Fruit fly (Drosophila melanogaster) S2 (cell line): ENCODE data around the gene CG45089.

Experiments
- CG8478 ChIP-seq: fragments of >200 bp; optimal IDR thresholded peaks from 2 replicates; lab custom pipeline; 2018
- CTCF ChIP-seq, 2 experiments: fragments of >200 bp; optimal IDR thresholded peaks; 2 replicates each; lab custom pipeline; 2018

DNA sequence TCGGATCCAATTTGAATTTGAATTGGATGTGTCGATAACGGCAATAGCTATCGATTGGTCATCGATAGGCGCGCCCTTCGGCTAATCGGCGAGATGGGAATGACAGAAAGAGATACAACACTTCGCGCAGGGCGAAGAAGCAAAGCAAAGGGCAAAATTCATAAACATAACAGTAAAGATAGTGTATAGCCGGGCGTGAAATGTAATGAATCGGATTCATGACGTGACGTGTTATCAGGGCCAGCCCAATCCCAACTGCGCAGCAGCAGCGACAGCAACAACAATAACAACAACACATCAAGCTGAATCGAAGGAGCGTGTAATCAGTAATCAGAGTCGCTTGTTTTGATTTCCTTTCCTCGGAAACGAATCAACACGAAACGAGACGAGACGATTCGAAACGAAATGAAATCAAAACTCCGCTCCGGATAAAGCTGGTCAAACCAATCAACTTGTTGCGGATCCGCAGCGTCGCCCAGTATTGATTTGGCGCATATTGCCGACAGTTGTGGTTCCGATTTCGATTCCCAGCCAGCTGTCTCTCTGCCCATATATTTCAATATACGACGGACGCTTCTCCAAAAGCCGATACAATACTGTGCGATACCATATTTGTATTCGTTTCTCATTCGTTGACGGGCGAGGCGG is 18.5 kb upstream of the CG45089 start, which contains the start of gene snz:
- no peak for TF ChIP-seq CG8478 (lab: Kevin White, UChicago)
- TF ChIP-seq CTCF (optimal IDR thresholded peaks at IDR 0.05; lab: Kevin White, UChicago), result no peak
